Worm (Caenorhabditis elegans): Measurements from ENCODE around the gene nhr-178.

The nhr-178 gene

ce11 chrV:1631717-1632116 lies 24.0 kb upstream of the nhr-178 start, which contains the start of gene irld-17:
Gene irld-17 (plus strand): TSS chrV:1632017.
- TF ChIP-seq nhr-237 (tag; optimal IDR thresholded peaks at IDR 0.05) (no peak), efl-1 (optimal IDR thresholded peaks at IDR 0.05) (no peak), efl-1 (GFP tag; optimal IDR thresholded peaks at IDR 0.05 in 1 of 2) (peak in 1 of 2 experiments; percentile 67)

ce11 chrV:1631148-1631547 lies 23.4 kb upstream of the nhr-178 start, which contains the start of gene Y46H3D.8:
Gene Y46H3D.8 (minus strand): TSS chrV:1631248.
- TF ChIP-seq elt-2 (tag; optimal IDR thresholded peaks at IDR 0.05) (no peak), snpc-4 (tag; optimal IDR thresholded peaks at IDR 0.05) (no peak), nhr-11 (tag; optimal IDR thresholded peaks at IDR 0.05) (no peak), lin-35 (GFP tag; optimal IDR thresholded peaks at IDR 0.05) (no peak), unc-130 (tag; optimal IDR thresholded peaks at IDR 0.05) (no peak), xbp-1 (tag; optimal IDR thresholded peaks at IDR 0.05) (no peak), dpl-1 (GFP tag; optimal IDR thresholded peaks at IDR 0.05) (no peak), pqm-1 (tag; optimal IDR thresholded peaks at IDR 0.05) (no peak), nhr-237 (tag; optimal IDR thresholded peaks at IDR 0.05) (no peak), rnt-1 (tag; optimal IDR thresholded peaks at IDR 0.05) (no peak), ceh-82 (tag; optimal IDR thresholded peaks at IDR 0.05) (no peak), nhr-19 (GFP tag; conservative IDR thresholded peaks at IDR 0.05) (no peak), C34B4.2 (tag; optimal IDR thresholded peaks at IDR 0.05) (no peak), hlh-17 (GFP tag; optimal IDR thresholded peaks at IDR 0.05; ENCODE audit: borderline replicate concordance) (no peak), dsc-1 (tag; optimal IDR thresholded peaks at IDR 0.05) (no peak), lin-15B (tag; optimal IDR thresholded peaks at IDR 0.05) (no peak), lin-14 (GFP tag; optimal IDR thresholded peaks at IDR 0.05) (no peak), ama-1 (optimal IDR thresholded peaks at IDR 0.05) (no peak), grh-1 (GFP tag; IDR thresholded peaks at IDR 0.05) (no peak), unc-98 (GFP tag; IDR thresholded peaks at IDR 0.05) (no peak)

- peak; percentile 63 for TF ChIP-seq nhr-85 (tag)
- TF ChIP-seq lin-35 (GFP tag; optimal IDR thresholded peaks at IDR 0.05), result peak in 1 of 2 experiments; percentile 6
- TF ChIP-seq fkh-8 (tag; optimal IDR thresholded peaks at IDR 0.05), result no peak
- peak; percentile 31 for TF ChIP-seq nhr-71 (tag; optimal IDR thresholded peaks at IDR 0.05)
- TF ChIP-seq blmp-1 (tag; optimal IDR thresholded peaks at IDR 0.05), result peak; percentile 18
- peak; percentile 54 for TF ChIP-seq nhr-20 (tag; optimal IDR thresholded peaks at IDR 0.05)
- TF ChIP-seq mef-2 (tag; optimal IDR thresholded peaks at IDR 0.05), result no peak
- peak; percentile 96 for TF ChIP-seq nhr-77 (tag; optimal IDR thresholded peaks at IDR 0.05)
- no peak for TF ChIP-seq jun-1 (tag; optimal IDR thresholded peaks at IDR 0.05)
- peak; percentile 29 for TF ChIP-seq snu-23 (GFP tag; optimal IDR thresholded peaks at IDR 0.05)
These were observed 21.6 kb upstream of the nhr-178 start, which contains the start of gene nhr-238 for ce11 chrV:1629329-1629728. Gene nhr-238 (minus strand): TSS chrV:1629432.

- TF ChIP-seq mep-1 (tag; optimal IDR thresholded peaks at IDR 0.05) (peak; percentile 27), tbx-2 (tag; optimal IDR thresholded peaks at IDR 0.05) (peak; percentile 45), C04F5.9 (tag; optimal IDR thresholded peaks at IDR 0.05) (no peak), Y116A8C.19 (tag; optimal IDR thresholded peaks at IDR 0.05; ENCODE audit: borderline replicate concordance) (no peak), nhr-90 (tag; optimal IDR thresholded peaks at IDR 0.05; ENCODE audit: poor library complexity) (peak; percentile 47), nhr-71 (tag; optimal IDR thresholded peaks at IDR 0.05) (peak; percentile 67), skn-1 (tag; optimal IDR thresholded peaks at IDR 0.05) (peak; percentile 81), ceh-82 (tag; optimal IDR thresholded peaks at IDR 0.05) (peak in 2 of 3 experiments; percentile 10 to 17), dpl-1 (GFP tag; optimal IDR thresholded peaks at IDR 0.05) (peak in 2 of 3 experiments; percentile 3), nhr-28 (tag; optimal IDR thresholded peaks at IDR 0.05) (peak; percentile 83), nhr-11 (tag; optimal IDR thresholded peaks at IDR 0.05) (peak; percentile 3), mdl-1 (tag; optimal IDR thresholded peaks at IDR 0.05) (peak in 1 of 2 experiments; percentile 49), lin-14 (GFP tag; optimal IDR thresholded peaks at IDR 0.05) (peak; percentile 95), nhr-19 (GFP tag; conservative IDR thresholded peaks at IDR 0.05) (peak; percentile 21; the same call in 1 of the 2 replicates), fkh-8 (tag; optimal IDR thresholded peaks at IDR 0.05) (peak; percentile 30), nhr-77 (tag; optimal IDR thresholded peaks at IDR 0.05) (peak; percentile 96), sup-37 (GFP tag; optimal IDR thresholded peaks at IDR 0.05) (no peak), blmp-1 (tag; optimal IDR thresholded peaks at IDR 0.05) (peak; percentile 65), nhr-20 (tag; optimal IDR thresholded peaks at IDR 0.05) (peak; percentile 83), snu-23 (GFP tag; optimal IDR thresholded peaks at IDR 0.05) (peak; percentile 54), efl-1 (optimal IDR thresholded peaks at IDR 0.05) (peak; percentile 5 to 6), efl-1 (GFP tag; optimal IDR thresholded peaks at IDR 0.05 in 1 of 2) (no peak), mab-9 (GFP tag; IDR thresholded peaks at IDR 0.05) (no peak), aly-2 (tag; optimal IDR thresholded peaks at IDR 0.05) (no peak), lin-13 (GFP tag; optimal IDR thresholded peaks at IDR 0.05) (no peak), egl-13 (tag; optimal IDR thresholded peaks at IDR 0.05) (no peak), fkh-10 (GFP tag; optimal IDR thresholded peaks at IDR 0.05) (no peak), nhr-85 (tag) (peak; percentile 87), C16A3.4 (tag; optimal IDR thresholded peaks at IDR 0.05) (no peak)
These were observed 19.5 kb upstream of the nhr-178 start for ce11 chrV:1627269-1627668.
